Fruit fly (Drosophila melanogaster) whole organism, embryonic: ENCODE results near the gene CG33230.

Source experiments
- Adf1 ChIP-seq: fragments of 200-800 bp; sonication (Bioruptor generic); IDR thresholded peaks from 2 replicates; pipeline ENCODE4 v1.3.6; 2022; ENCODE audit warnings: missing biosample characterization, missing genetic modification characterization
- Atf3 ChIP-seq: fragments of 200-800 bp; sonication (Bioruptor generic); optimal IDR thresholded peaks from 3 replicates; lab custom pipeline; 2016; ENCODE audit warnings: missing biosample characterization, missing genetic modification characterization
- Awh ChIP-seq: fragments of 200-800 bp; sonication (Bioruptor generic); IDR thresholded peaks from 2 replicates; pipeline ENCODE4, ENCODE4 v1.3.6; 2022; ENCODE audit warnings: missing biosample characterization, missing genetic modification characterization
- BEAF-32 ChIP-seq: fragments of 200-800 bp; sonication (Bioruptor generic); optimal IDR thresholded peaks from 3 replicates; lab custom pipeline; 2017; ENCODE audit warnings: missing biosample characterization, missing genetic modification characterization, mild to moderate bottlenecking, moderate library complexity, missing genetic modification reagents
- Bteb2 ChIP-seq: fragments of 200-800 bp; sonication (Bioruptor generic); optimal IDR thresholded peaks from 2 replicates; lab custom pipeline; 2016; ENCODE audit warnings: missing biosample characterization, missing genetic modification characterization
- CG10366 ChIP-seq: fragments of 200-800 bp; sonication (Bioruptor generic); IDR thresholded peaks from 2 replicates; pipeline ENCODE4 v1.3.6; 2022; ENCODE audit warnings: missing biosample characterization, missing genetic modification characterization
- CG10959 ChIP-seq: fragments of 200-800 bp; sonication (Bioruptor generic); IDR thresholded peaks from 2 replicates; pipeline ENCODE4 v1.3.6; 2022; ENCODE audit warnings: missing biosample characterization, missing genetic modification characterization
- CG12942 ChIP-seq: fragments of 200-800 bp; sonication (Bioruptor generic); optimal IDR thresholded peaks from 3 replicates; lab custom pipeline; 2016; ENCODE audit warnings: missing biosample characterization, missing genetic modification characterization
- CG14441 ChIP-seq: fragments of 200-800 bp; sonication (Bioruptor generic); IDR thresholded peaks from 2 replicates; pipeline ENCODE4 v1.3.6; 2022; ENCODE audit warnings: missing biosample characterization, missing genetic modification characterization
- CG17385 ChIP-seq: fragments of 200-800 bp; sonication (Bioruptor generic); optimal IDR thresholded peaks from 3 replicates; lab custom pipeline; 2018; ENCODE audit warnings: missing biosample characterization, mild to moderate bottlenecking, missing genetic modification characterization
- CG18476 ChIP-seq: fragments of 200-800 bp; sonication (Bioruptor generic); optimal IDR thresholded peaks from 2 replicates; lab custom pipeline; 2016; ENCODE audit warnings: missing biosample characterization, mild to moderate bottlenecking, missing genetic modification characterization
- CG30020 ChIP-seq: fragments of 200-800 bp; optimal IDR thresholded peaks from 2 replicates; lab custom pipeline; 2019; ENCODE audit warnings: missing biosample characterization, mild to moderate bottlenecking, missing genetic modification characterization, moderate library complexity
- CG34376 ChIP-seq: fragments of 200-800 bp; sonication (Bioruptor generic); optimal IDR thresholded peaks from 2 replicates; lab custom pipeline; 2018; ENCODE audit warnings: missing biosample characterization, mild to moderate bottlenecking, missing genetic modification characterization
- CG34422 ChIP-seq: fragments of 200-800 bp; sonication (Bioruptor generic); IDR thresholded peaks from 3 replicates; pipeline ENCODE4 v1.3.6; 2022; ENCODE audit warnings: missing biosample characterization, missing genetic modification characterization
- CG3847 ChIP-seq: fragments of 200-800 bp; sonication (Bioruptor generic); IDR thresholded peaks from 2 replicates; pipeline ENCODE4 v1.3.6; 2022; ENCODE audit warnings: missing biosample characterization, missing genetic modification characterization
- CG3995 ChIP-seq: fragments of 200-800 bp; sonication (Bioruptor generic); optimal IDR thresholded peaks from 3 replicates; lab custom pipeline; 2016; ENCODE audit warnings: missing biosample characterization, missing genetic modification characterization
- CG4282 ChIP-seq: fragments of 200-800 bp; sonication (Bioruptor generic); optimal IDR thresholded peaks from 2 replicates; lab custom pipeline; 2016; ENCODE audit warnings: missing biosample characterization, missing genetic modification characterization
- CG43689 ChIP-seq: fragments of 200-800 bp; sonication (Bioruptor generic); IDR thresholded peaks from 2 replicates; pipeline ENCODE4 v1.3.6; 2022; ENCODE audit warnings: missing biosample characterization, missing genetic modification characterization
- CG6272 ChIP-seq: fragments of 200-800 bp; sonication (Bioruptor generic); IDR thresholded peaks from 2 replicates; pipeline ENCODE4 v1.3.6; 2022; ENCODE audit warnings: missing biosample characterization, missing genetic modification characterization
- CG7357 ChIP-seq: fragments of 200-800 bp; sonication (Bioruptor generic); IDR thresholded peaks from 3 replicates; pipeline ENCODE4 v1.3.6; 2022; ENCODE audit warnings: missing biosample characterization, missing genetic modification characterization
- CG9876 ChIP-seq: fragments of 200-800 bp; sonication (Bioruptor generic); optimal IDR thresholded peaks from 2 replicates; lab custom pipeline; 2016; ENCODE audit warnings: missing biosample characterization, missing genetic modification characterization
- D19A ChIP-seq: fragments of 200-800 bp; optimal IDR thresholded peaks from 3 replicates; lab custom pipeline; 2019; ENCODE audit warnings: missing biosample characterization, mild to moderate bottlenecking, missing genetic modification characterization, moderate library complexity
- Dbx ChIP-seq: fragments of 200-800 bp; sonication (Bioruptor generic); IDR thresholded peaks from 3 replicates; pipeline ENCODE4 v1.3.6; 2022; ENCODE audit warnings: missing biosample characterization, missing genetic modification characterization
- Dll ChIP-seq: fragments of 200-800 bp; sonication (Bioruptor generic); IDR thresholded peaks from 4 replicates; pipeline ENCODE4 v1.3.6; 2022; ENCODE audit warnings: missing biosample characterization, missing genetic modification characterization; ENCODE audit not compliant: partially characterized antibody
- Fer1 ChIP-seq: fragments of 200-800 bp; sonication (Bioruptor generic); optimal IDR thresholded peaks from 2 replicates; lab custom pipeline; 2017; ENCODE audit warnings: missing biosample characterization, mild to moderate bottlenecking, missing genetic modification characterization
- GATAe ChIP-seq: fragments of 200-800 bp; sonication (Bioruptor generic); conservative IDR thresholded peaks from 2 replicates; pipeline ENCODE4 v1.3.6; 2022; ENCODE audit warnings: missing biosample characterization, missing genetic modification characterization
- H2.0 ChIP-seq: fragments of 200-800 bp; sonication (Bioruptor generic); IDR thresholded peaks from 2 replicates; pipeline ENCODE4 v1.3.6; 2022; ENCODE audit warnings: missing biosample characterization, missing genetic modification characterization
- HLH4C ChIP-seq: fragments of 200-800 bp; sonication (Bioruptor generic); IDR thresholded peaks from 3 replicates; pipeline ENCODE4 v1.3.6; 2022; ENCODE audit warnings: missing biosample characterization, missing genetic modification characterization; ENCODE audit not compliant: partially characterized antibody
- HLH54F ChIP-seq: fragments of 200-800 bp; sonication (Bioruptor generic); optimal IDR thresholded peaks from 3 replicates; lab custom pipeline; 2016; ENCODE audit warnings: missing biosample characterization, missing genetic modification characterization
- Hmr ChIP-seq: fragments of 200-800 bp; sonication (Bioruptor generic); optimal IDR thresholded peaks from 3 replicates; lab custom pipeline; 2017; ENCODE audit warnings: mild to moderate bottlenecking, missing biosample characterization, missing genetic modification reagents, missing genetic modification characterization
- Hr39 ChIP-seq: fragments of >200 bp; optimal IDR thresholded peaks from 2 replicates; lab custom pipeline; 2017
- Mad ChIP-seq: fragments of 200-800 bp; sonication (Bioruptor generic); optimal IDR thresholded peaks from 2 replicates; lab custom pipeline; 2016; ENCODE audit warnings: missing biosample characterization, missing genetic modification characterization
- Neu2 ChIP-seq: fragments of 200-800 bp; sonication (Bioruptor generic); optimal IDR thresholded peaks from 3 replicates; lab custom pipeline; 2016; ENCODE audit warnings: missing biosample characterization, missing genetic modification characterization, borderline replicate concordance
- Ptx1 ChIP-seq: fragments of 200-800 bp; sonication (Bioruptor generic); IDR thresholded peaks from 2 replicates; pipeline ENCODE4 v1.3.6; 2022; ENCODE audit warnings: missing biosample characterization, missing genetic modification characterization
- Spps ChIP-seq: fragments of 200-800 bp; sonication (Bioruptor generic); optimal IDR thresholded peaks from 2 replicates; lab custom pipeline; 2018; ENCODE audit warnings: missing biosample characterization, mild to moderate bottlenecking, missing genetic modification characterization
- ac ChIP-seq: fragments of 200-800 bp; sonication (Bioruptor generic); optimal IDR thresholded peaks from 3 replicates; lab custom pipeline; 2017; ENCODE audit warnings: missing biosample characterization, mild to moderate bottlenecking, missing genetic modification characterization
- chif ChIP-seq, 2 experiments: fragments of 200-800 bp; sonication (Bioruptor generic); optimal IDR thresholded peaks; 3 replicates each; lab custom pipeline; 2016; ENCODE audit warnings: missing biosample characterization in 2 of 2, missing genetic modification characterization in 2 of 2
- chinmo ChIP-seq: fragments of 200-800 bp; sonication (Bioruptor generic); IDR thresholded peaks from 4 replicates; pipeline ENCODE4 v1.3.6; 2022; ENCODE audit warnings: missing biosample characterization, missing genetic modification characterization; ENCODE audit not compliant: partially characterized antibody
- corto ChIP-seq: fragments of 200-800 bp; sonication (Bioruptor generic); optimal IDR thresholded peaks from 2 replicates; lab custom pipeline; 2016; ENCODE audit warnings: missing biosample characterization, mild to moderate bottlenecking, missing genetic modification characterization, moderate library complexity
- croc ChIP-seq: fragments of 200-800 bp; sonication (Bioruptor generic); conservative IDR thresholded peaks from 3 replicates; pipeline ENCODE4 v1.3.6; 2022; ENCODE audit warnings: missing biosample characterization, missing genetic modification characterization
- jing ChIP-seq: fragments of 200-800 bp; sonication (Bioruptor generic); optimal IDR thresholded peaks from 2 replicates; lab custom pipeline; 2018; ENCODE audit warnings: missing biosample characterization, mild to moderate bottlenecking, missing genetic modification characterization
- maf-S ChIP-seq: fragments of 200-800 bp; sonication (Bioruptor generic); optimal IDR thresholded peaks from 2 replicates; lab custom pipeline; 2016; ENCODE audit warnings: missing biosample characterization, missing genetic modification characterization
- pan ChIP-seq, 4 experiments: fragments of >200 bp in 3 of 4; fragments of 200-800 bp in 1 of 4; sonication (Bioruptor generic) in 1 of 4; optimal IDR thresholded peaks in 3 of 4; IDR thresholded peaks in 1 of 4; 2 replicates each; pipeline versions ENCODE4 v1.3.6 to Lab custom; 2017 to 2022; ENCODE audit warnings: missing biosample characterization in 2 of 4, missing genetic modification characterization in 2 of 4, mixed read lengths in 1 of 4
- sens-2 ChIP-seq: fragments of 200-800 bp; sonication (Bioruptor generic); IDR thresholded peaks from 2 replicates; pipeline ENCODE4 v1.3.6; 2022; ENCODE audit warnings: missing biosample characterization, missing genetic modification characterization
- sr ChIP-seq: fragments of 200-800 bp; sonication (Bioruptor generic); IDR thresholded peaks from 3 replicates; pipeline ENCODE4 v1.3.6; 2022; ENCODE audit warnings: missing biosample characterization, missing genetic modification characterization
- tio ChIP-seq: fragments of 200-800 bp; sonication (Bioruptor generic); optimal IDR thresholded peaks from 2 replicates; lab custom pipeline; 2017; ENCODE audit warnings: missing biosample characterization, missing genetic modification characterization, inconsistent platforms
- tna ChIP-seq: fragments of 200-800 bp; sonication (Bioruptor generic); IDR thresholded peaks from 2 replicates; pipeline ENCODE4 v1.3.6; 2022; ENCODE audit warnings: missing biosample characterization, missing genetic modification characterization; ENCODE audit not compliant: partially characterized antibody
- usp ChIP-seq: fragments of >200 bp; optimal IDR thresholded peaks from 2 replicates; lab custom pipeline; 2017; ENCODE audit warnings: missing biosample characterization, missing genetic modification characterization
- vfl ChIP-seq: fragments of 200-800 bp; sonication (Bioruptor generic); optimal IDR thresholded peaks from 2 replicates; lab custom pipeline; 2016; ENCODE audit warnings: missing biosample characterization, missing genetic modification characterization
- wek ChIP-seq: fragments of 200-800 bp; sonication (Bioruptor generic); optimal IDR thresholded peaks from 3 replicates; lab custom pipeline; 2018; ENCODE audit warnings: missing biosample characterization, mild to moderate bottlenecking, missing genetic modification characterization, moderate library complexity

Gene CG33230

DNA sequence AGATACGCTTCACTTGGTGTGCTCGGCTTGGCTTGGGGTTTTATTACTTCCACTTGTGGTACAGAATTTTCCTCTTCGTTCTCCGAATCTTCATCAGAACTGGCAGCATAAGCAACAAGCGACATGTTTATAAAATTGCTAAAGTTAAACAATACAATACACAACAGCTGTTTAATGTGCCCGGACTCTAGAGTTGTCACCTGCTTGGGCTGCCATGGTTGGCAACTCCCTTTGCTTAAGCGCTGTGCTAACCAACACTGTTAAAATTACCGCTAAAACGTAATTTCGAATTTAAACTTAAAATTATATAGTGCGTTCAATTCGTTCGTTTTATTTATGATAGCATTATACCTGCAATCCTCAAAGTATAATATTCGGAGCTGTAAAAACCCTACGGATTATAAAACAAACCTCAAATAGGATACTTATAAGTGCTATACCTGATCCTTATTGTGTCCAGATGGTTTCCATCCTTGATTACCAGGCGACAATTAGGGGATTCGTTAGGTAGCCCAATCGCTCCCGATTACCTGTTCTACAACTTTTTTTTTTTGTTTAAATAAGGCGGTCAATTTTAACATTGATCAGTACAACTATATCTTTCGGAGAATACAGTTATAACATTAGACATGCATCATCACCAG is 29.2 kb downstream of the CG33230 start, which contains the start of the genes CG17249 and Bro (continued):
- TF ChIP-seq Bteb2 (GFP tag; lab: Kevin White, UChicago) = peak; percentile 24
- TF ChIP-seq Awh = no peak
- TF ChIP-seq Dbx (GFP tag; lab: Robert Waterston, UW) = 0 out of 3 replicates have a peak, but pooled peaks have one; percentile 39
- no peak for TF ChIP-seq usp (GFP tag; lab: Kevin White, UChicago)
- TF ChIP-seq chif (GFP tag; optimal IDR thresholded peaks at IDR 0.05; lab: Kevin White, UChicago) = no peak
- peak; percentile 42 for TF ChIP-seq Hmr (GFP tag; lab: Kevin White, UChicago)
- TF ChIP-seq CG12942 (GFP tag; lab: Kevin White, UChicago) = peak; percentile 9
- TF ChIP-seq Adf1 (GFP tag; lab: Robert Waterston, UW) = no peak
- peak; percentile 39 for TF ChIP-seq BEAF-32 (GFP tag; lab: Kevin White, UChicago)
- TF ChIP-seq HLH4C = no peak
- peak; percentile 93 for TF ChIP-seq CG3847
- no peak for TF ChIP-seq ac (GFP tag; lab: Kevin White, UChicago)
- no peak for TF ChIP-seq CG10959 (GFP tag; lab: Robert Waterston, UW)
- TF ChIP-seq CG3995 (GFP tag; lab: Kevin White, UChicago) = peak; percentile 5
- no peak for TF ChIP-seq wek (GFP tag; lab: Kevin White, UChicago)
- TF ChIP-seq H2.0 (GFP tag; lab: Robert Waterston, UW) = no peak
- TF ChIP-seq vfl (GFP tag; lab: Kevin White, UChicago) = peak; percentile 53
- peak; percentile 38 for TF ChIP-seq Mad (GFP tag; lab: Kevin White, UChicago)
- no peak for TF ChIP-seq tio (GFP tag; lab: Kevin White, UChicago)
- no peak for TF ChIP-seq jing (GFP tag; lab: Kevin White, UChicago)
- no peak for TF ChIP-seq Spps
- no peak for TF ChIP-seq pan (optimal IDR thresholded peaks at IDR 0.05; lab: Kevin White, UChicago)
- no peak for TF ChIP-seq pan (GFP tag; optimal IDR thresholded peaks at IDR 0.05 in 1 of 2, IDR thresholded peaks at IDR 0.05 in 1 of 2)
- peak; percentile 16 for TF ChIP-seq CG34376 (GFP tag; lab: Kevin White, UChicago)
- TF ChIP-seq CG30020 (tag; lab: Kevin White, UChicago) = no peak
- no peak for TF ChIP-seq CG14441 (GFP tag; lab: Robert Waterston, UW)
- TF ChIP-seq D19A (tag; lab: Kevin White, UChicago) = no peak
- TF ChIP-seq tna = no peak
- no peak for TF ChIP-seq croc (GFP tag; lab: Robert Waterston, UW)
- no peak for TF ChIP-seq CG9876 (GFP tag; lab: Kevin White, UChicago)
- TF ChIP-seq maf-S (GFP tag; lab: Kevin White, UChicago) = peak; percentile 32
- peak; percentile 63 for TF ChIP-seq CG4282 (GFP tag; lab: Kevin White, UChicago)
- TF ChIP-seq sens-2 = no peak
- TF ChIP-seq CG6272 = no peak
- TF ChIP-seq corto = no peak
- TF ChIP-seq CG10366 (GFP tag; lab: Robert Waterston, UW) = no peak
- TF ChIP-seq sr (GFP tag; lab: Robert Waterston, UW) = no peak
- TF ChIP-seq CG18476 (GFP tag; lab: Kevin White, UChicago) = no peak
- 0 out of 2 replicates have a peak, but pooled peaks have one; percentile 27 for TF ChIP-seq Ptx1
- no peak for TF ChIP-seq Hr39 (lab: Kevin White, UChicago)
- TF ChIP-seq chinmo (GFP tag; lab: Robert Waterston, UW) = peak; percentile 53; the same call in 1 of the 4 replicates
- TF ChIP-seq CG17385 (GFP tag; lab: Kevin White, UChicago) = peak; percentile 38
- TF ChIP-seq CG43689 (GFP tag; lab: Robert Waterston, UW) = no peak
- peak; percentile 55 for TF ChIP-seq HLH54F (GFP tag; lab: Kevin White, UChicago)
- no peak for TF ChIP-seq Neu2 (GFP tag; lab: Kevin White, UChicago)
- TF ChIP-seq Fer1 = peak; percentile 19
- TF ChIP-seq Dll (GFP tag; lab: Robert Waterston, UW) = 0 out of 4 replicates have a peak, but pooled peaks have one; percentile 19
- no peak for TF ChIP-seq Atf3
- TF ChIP-seq GATAe (GFP tag; lab: Robert Waterston, UW) = no peak
- TF ChIP-seq CG7357 (GFP tag; lab: Robert Waterston, UW) = no peak
- TF ChIP-seq CG34422 (GFP tag; lab: Robert Waterston, UW) = peak; percentile 49; the same call in 1 of the 3 replicates
